Fruit fly (Drosophila melanogaster): ENCODE data around the gene CG10347.

CG10347 gene

DNA sequence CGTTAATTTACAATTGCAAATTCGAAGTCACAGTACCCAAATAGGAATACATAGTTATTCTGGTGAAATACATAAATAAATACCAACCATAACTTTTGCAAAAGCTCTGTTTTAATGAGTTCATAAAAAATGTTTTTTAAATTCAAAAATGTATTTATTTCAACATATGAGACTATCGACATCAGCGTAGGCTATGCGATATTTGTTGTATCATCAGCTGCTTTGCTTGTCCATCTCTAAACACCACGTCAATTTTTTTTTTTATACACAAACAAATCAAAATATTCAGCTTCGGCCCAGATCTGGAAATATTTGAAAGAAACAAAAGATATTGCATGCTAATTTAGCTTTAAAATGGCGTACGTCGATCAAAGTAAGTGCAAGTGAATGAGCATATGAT lies 33.4 kb upstream of the CG10347 start, which contains the start of gene CG1840:
CG1840 (plus strand) TSS at position 211 of the 400 bp plus-strand sequence.
- TF ChIP-seq esn (GFP tag; optimal IDR thresholded peaks at IDR 0.05) (peak; percentile 35), cyc (GFP tag; optimal IDR thresholded peaks at IDR 0.05) (peak; percentile 5), CG10669 (GFP tag; optimal IDR thresholded peaks at IDR 0.05) (no peak), Eip78C (GFP tag) (peak; percentile 40)

DNA sequence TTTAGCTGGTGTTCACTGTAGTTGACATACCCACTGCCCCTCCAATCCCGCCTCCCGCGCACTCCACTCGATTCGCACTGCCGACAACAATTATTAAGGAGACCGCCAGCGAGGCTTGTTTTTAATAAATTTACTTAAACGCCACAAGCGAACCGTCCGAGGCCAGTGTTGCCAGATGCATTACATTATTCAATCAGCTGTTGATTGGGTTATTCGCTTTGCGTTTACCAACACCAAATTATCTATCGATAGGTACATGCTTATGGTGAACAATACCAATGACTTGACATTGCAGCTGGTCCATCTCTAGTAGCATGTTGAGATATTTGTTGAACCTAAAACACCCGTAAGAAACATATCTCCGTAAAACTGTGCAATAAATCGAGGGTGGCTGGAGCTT lies 32.2 kb upstream of the CG10347 start, which contains the start of the genes CG10353 and SelG:
CG10353 (minus strand) TSS at position 187 of the 400 bp plus-strand sequence.
SelG (plus strand) TSS at position 309 of the 400 bp plus-strand sequence.
- TF ChIP-seq svp (GFP tag) (peak; percentile 67), Met (GFP tag; optimal IDR thresholded peaks at IDR 0.05) (peak; percentile 27), salr (GFP tag; optimal IDR thresholded peaks at IDR 0.05) (no peak), esn (GFP tag; optimal IDR thresholded peaks at IDR 0.05) (peak; percentile 50), Ets21C (GFP tag; optimal IDR thresholded peaks at IDR 0.05) (peak; percentile 25), Hr39 (GFP tag; optimal IDR thresholded peaks at IDR 0.05) (peak; percentile 25), Sox14 (GFP tag; optimal IDR thresholded peaks at IDR 0.05) (peak; percentile 28), CG1621 (tag; optimal IDR thresholded peaks at IDR 0.05) (peak; percentile 71), ss (GFP tag; optimal IDR thresholded peaks at IDR 0.05) (peak in 1 of 2 experiments; percentile 6), CG3919 (GFP tag; optimal IDR thresholded peaks at IDR 0.05) (peak; percentile 34), topi (GFP tag; optimal IDR thresholded peaks at IDR 0.05) (peak; percentile 37), OdsH (GFP tag; optimal IDR thresholded peaks at IDR 0.05) (no peak), fkh (GFP tag; optimal IDR thresholded peaks at IDR 0.05) (peak; percentile 50), CG6163 (GFP tag; IDR thresholded peaks at IDR 0.05) (no peak), cyc (GFP tag; optimal IDR thresholded peaks at IDR 0.05) (peak; percentile 40), lz (GFP tag; optimal IDR thresholded peaks at IDR 0.05) (peak; percentile 31), Eip78C (GFP tag) (peak; percentile 70), CG31627 (GFP tag; optimal IDR thresholded peaks at IDR 0.05) (peak; percentile 31), CG6854 (GFP tag; optimal IDR thresholded peaks at IDR 0.05) (peak; percentile 14), Eip75B (GFP tag; optimal IDR thresholded peaks at IDR 0.05) (peak; percentile 29), CG10631 (GFP tag; optimal IDR thresholded peaks at IDR 0.05) (no peak)

DNA sequence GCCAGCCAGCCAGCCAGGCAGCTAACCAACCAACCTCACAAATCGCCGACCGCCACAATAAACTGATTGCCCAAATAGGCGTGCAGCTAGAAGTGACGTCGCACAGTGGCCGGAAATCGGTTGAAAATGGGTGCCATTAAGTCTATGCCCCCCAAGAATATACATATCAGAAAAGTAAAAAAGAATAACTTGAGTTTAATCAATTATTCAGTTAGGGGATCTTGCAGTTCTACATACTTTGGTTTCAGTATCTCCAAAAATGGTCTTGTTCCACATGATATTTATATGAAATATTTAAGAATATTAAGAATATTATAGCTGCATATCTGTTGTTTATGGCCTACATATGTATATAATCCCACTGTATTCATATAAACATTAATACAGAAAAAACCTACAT lies 30.6 kb upstream of the CG10347 start:
- peak; percentile 43; the same call in 1 of the 3 replicates for TF ChIP-seq CG8119 (GFP tag; IDR thresholded peaks at IDR 0.05)
- no peak for TF ChIP-seq fd59A (GFP tag; optimal IDR thresholded peaks at IDR 0.05)
- no peak for TF ChIP-seq vri (GFP tag; optimal IDR thresholded peaks at IDR 0.05)
- TF ChIP-seq CG4318 (GFP tag; optimal IDR thresholded peaks at IDR 0.05): no peak
- TF ChIP-seq Hr4 (GFP tag; optimal IDR thresholded peaks at IDR 0.05): peak; percentile 22
- TF ChIP-seq CG32006 (GFP tag; optimal IDR thresholded peaks at IDR 0.05): peak; percentile 52
- TF ChIP-seq Eip93F (GFP tag; optimal IDR thresholded peaks at IDR 0.05): no peak
- TF ChIP-seq Eip78C (GFP tag): peak; percentile 21
- TF ChIP-seq CG7368 (GFP tag; optimal IDR thresholded peaks at IDR 0.05): no peak
- no peak for TF ChIP-seq Hr39 (GFP tag; optimal IDR thresholded peaks at IDR 0.05)
- no peak for TF ChIP-seq OdsH (GFP tag; optimal IDR thresholded peaks at IDR 0.05)
- TF ChIP-seq esn (GFP tag; optimal IDR thresholded peaks at IDR 0.05): no peak
- TF ChIP-seq Ets96B (tag; optimal IDR thresholded peaks at IDR 0.05): no peak
- peak; percentile 31; the same call in 1 of the 2 replicates for TF ChIP-seq CG15336 (GFP tag; IDR thresholded peaks at IDR 0.05)

DNA sequence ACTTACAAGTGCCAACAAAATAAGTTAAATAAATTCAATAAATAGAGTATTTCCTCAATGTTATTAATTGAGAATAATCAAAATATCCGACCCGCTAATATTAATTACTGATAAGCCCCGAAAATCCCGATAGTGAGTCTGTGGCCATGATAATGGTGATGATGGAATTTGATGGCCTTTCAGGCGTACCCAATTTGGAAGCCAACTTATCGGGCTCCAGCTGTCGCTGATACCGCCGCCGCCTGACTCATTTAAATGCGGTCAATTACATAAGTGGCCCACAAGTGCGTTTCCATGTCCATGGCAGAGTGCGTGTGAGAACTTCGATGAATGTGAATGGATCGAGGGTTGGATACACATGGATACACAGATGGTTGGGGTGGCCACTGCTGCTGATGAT lies 29.4 kb upstream of the CG10347 start:
- no peak for TF ChIP-seq CG8632 (GFP tag; optimal IDR thresholded peaks at IDR 0.05)
- peak; percentile 53 for TF ChIP-seq vri (GFP tag; optimal IDR thresholded peaks at IDR 0.05)

DNA sequence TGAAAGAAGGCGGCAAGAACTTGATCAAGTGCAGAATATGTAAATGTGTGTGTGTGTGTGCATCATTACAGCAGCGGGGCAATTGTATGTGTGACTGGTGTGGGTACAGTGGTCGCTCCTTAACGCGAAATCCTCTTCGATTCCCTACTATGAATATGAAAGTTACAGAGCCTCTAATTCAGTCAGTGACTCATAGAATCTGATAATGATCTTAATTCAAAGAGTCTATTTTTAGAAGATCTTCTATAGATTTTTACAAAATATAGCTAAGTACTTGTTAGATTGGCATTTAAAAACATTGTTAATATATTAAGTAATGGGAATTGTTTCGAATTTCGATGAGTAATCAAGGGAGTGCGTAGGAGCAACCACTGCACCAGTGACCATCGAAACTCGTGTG lies 27.7 kb upstream of the CG10347 start:
- TF ChIP-seq CG8119 (GFP tag; IDR thresholded peaks at IDR 0.05) (0 out of 3 replicates have a peak, but pooled peaks have one; percentile 30), CG32006 (GFP tag; optimal IDR thresholded peaks at IDR 0.05) (peak; percentile 49), Ets96B (tag; optimal IDR thresholded peaks at IDR 0.05) (peak; percentile 16), CG6792 (GFP tag; optimal IDR thresholded peaks at IDR 0.05) (peak; percentile 25), Ets21C (GFP tag; optimal IDR thresholded peaks at IDR 0.05) (no peak), CG34406 (GFP tag; optimal IDR thresholded peaks at IDR 0.05) (no peak), Lpt (GFP tag; optimal IDR thresholded peaks at IDR 0.05) (no peak), CG15336 (GFP tag; IDR thresholded peaks at IDR 0.05) (no peak), Eip75B (GFP tag; optimal IDR thresholded peaks at IDR 0.05) (no peak), vri (GFP tag; optimal IDR thresholded peaks at IDR 0.05) (no peak), Hr4 (GFP tag; optimal IDR thresholded peaks at IDR 0.05) (peak; percentile 25), salr (GFP tag; optimal IDR thresholded peaks at IDR 0.05) (no peak), Sox15 (GFP tag; optimal IDR thresholded peaks at IDR 0.05) (no peak), Sox102F (GFP tag; optimal IDR thresholded peaks at IDR 0.05) (no peak), Smox (GFP tag; optimal IDR thresholded peaks at IDR 0.05) (no peak), CG3919 (GFP tag; optimal IDR thresholded peaks at IDR 0.05) (peak; percentile 42), OdsH (GFP tag; optimal IDR thresholded peaks at IDR 0.05) (peak; percentile 33), Hr38 (GFP tag; optimal IDR thresholded peaks at IDR 0.05) (no peak), fd85E (GFP tag; optimal IDR thresholded peaks at IDR 0.05) (no peak), Eip78C (GFP tag) (peak; percentile 81), CG6854 (GFP tag; optimal IDR thresholded peaks at IDR 0.05) (no peak), CG10669 (GFP tag; optimal IDR thresholded peaks at IDR 0.05) (peak; percentile 36), cyc (GFP tag; optimal IDR thresholded peaks at IDR 0.05) (no peak), svp (GFP tag) (peak; percentile 44), pdm3 (GFP tag; optimal IDR thresholded peaks at IDR 0.05) (peak; percentile 31)
